Worm (Caenorhabditis elegans) whole organism, young adult: ENCODE results near the gene Y51A2A.12.

Experiments used
- B0336.3 ChIP-seq: fragments of 200-800 bp; sonication (Bioruptor generic); IDR thresholded peaks from 2 replicates; pipeline ENCODE4 v1.3.6; 2022; ENCODE audit warnings: missing genetic modification characterization, missing compliant biosample characterization
- D2030.7 ChIP-seq: fragments of 200-800 bp; sonication (Bioruptor generic); IDR thresholded peaks from 2 replicates; pipeline ENCODE4 v1.3.6; 2022; ENCODE audit warnings: missing genetic modification reagents, missing genetic modification characterization, missing compliant biosample characterization
- F55B11.4 ChIP-seq: sonication (generic microtip); optimal IDR thresholded peaks from 2 replicates; lab custom pipeline; 2016; ENCODE audit warnings: missing compliant biosample characterization, missing genetic modification characterization, borderline replicate concordance; ENCODE audit not compliant: insufficient read depth
- K11D2.4 ChIP-seq: fragments of 200-800 bp; sonication (Bioruptor generic); IDR thresholded peaks from 2 replicates; pipeline ENCODE4 v1.3.6; 2022; ENCODE audit warnings: missing genetic modification reagents, missing genetic modification characterization, missing compliant biosample characterization
- T07F8.4 ChIP-seq: sonication (generic microtip); optimal IDR thresholded peaks from 2 replicates; lab custom pipeline; 2016; ENCODE audit warnings: mild to moderate bottlenecking, missing genetic modification characterization, moderate library complexity, missing compliant biosample characterization
- Y56A3A.18 ChIP-seq: fragments of 200-800 bp; sonication (Bioruptor generic); IDR thresholded peaks from 2 replicates; pipeline ENCODE4 v1.3.6; 2022; ENCODE audit warnings: missing genetic modification reagents, missing genetic modification characterization, missing compliant biosample characterization
- Y95B8A.8 ChIP-seq: fragments of 200-800 bp; sonication (Bioruptor generic); IDR thresholded peaks from 2 replicates; pipeline ENCODE4 v1.3.6; 2022; ENCODE audit warnings: missing genetic modification reagents, missing genetic modification characterization, missing compliant biosample characterization
- akir-1 ChIP-seq: fragments of 200-800 bp; sonication (Bioruptor generic); optimal IDR thresholded peaks from 2 replicates; lab custom pipeline; 2018; ENCODE audit warnings: mild to moderate bottlenecking, missing genetic modification characterization, moderate library complexity, missing compliant biosample characterization
- athp-1 ChIP-seq: sonication (generic microtip); optimal IDR thresholded peaks from 2 replicates; lab custom pipeline; 2017; ENCODE audit warnings: mild to moderate bottlenecking, missing genetic modification characterization, missing compliant biosample characterization
- attf-3 ChIP-seq: fragments of 200-800 bp; sonication (Bioruptor generic); conservative IDR thresholded peaks from 2 replicates; pipeline ENCODE4 v1.3.6; 2022; ENCODE audit warnings: missing genetic modification reagents, missing genetic modification characterization, missing compliant biosample characterization
- ccch-3 ChIP-seq: fragments of 200-800 bp; sonication (Bioruptor generic); optimal IDR thresholded peaks from 2 replicates; lab custom pipeline; 2018; ENCODE audit warnings: mild to moderate bottlenecking, missing genetic modification characterization, missing compliant biosample characterization
- cebp-1 ChIP-seq, 2 experiments: fragments of 200-800 bp in 1 of 2; sonication (Bioruptor generic) in 1 of 2; sonication (generic microtip) in 1 of 2; IDR thresholded peaks in 1 of 2; optimal IDR thresholded peaks in 1 of 2; 2 replicates each; pipeline versions ENCODE4 v1.3.6 to Lab custom; 2017 to 2022; ENCODE audit warnings: missing compliant biosample characterization in 2 of 2, missing genetic modification characterization in 2 of 2, mild to moderate bottlenecking in 1 of 2, missing genetic modification reagents in 1 of 2, moderate library complexity in 1 of 2
- ceh-27 ChIP-seq: fragments of 200-800 bp; sonication (Bioruptor generic); optimal IDR thresholded peaks from 2 replicates; lab custom pipeline; 2018; ENCODE audit warnings: mild to moderate bottlenecking, missing genetic modification characterization, moderate library complexity, missing compliant biosample characterization
- ceh-58 ChIP-seq: fragments of 200-800 bp; sonication (Bioruptor generic); IDR thresholded peaks from 2 replicates; pipeline ENCODE4 v1.3.6; 2022; ENCODE audit warnings: missing genetic modification characterization, missing compliant biosample characterization
- dpff-1 ChIP-seq: sonication (generic microtip); optimal IDR thresholded peaks from 2 replicates; lab custom pipeline; 2017; ENCODE audit warnings: mild to moderate bottlenecking, missing genetic modification characterization, missing compliant biosample characterization
- egl-18 ChIP-seq: fragments of 200-800 bp; sonication (Bioruptor generic); IDR thresholded peaks from 2 replicates; pipeline ENCODE4 v1.3.6; 2022; ENCODE audit warnings: missing genetic modification reagents, missing genetic modification characterization, missing compliant biosample characterization
- him-1 ChIP-seq: sonication (generic microtip); optimal IDR thresholded peaks from 2 replicates; lab custom pipeline; 2016; ENCODE audit warnings: missing genotype, missing genetic modification reagents, missing genetic modification characterization, missing compliant biosample characterization
- hlh-26 ChIP-seq: fragments of 200-800 bp; sonication (Bioruptor generic); conservative IDR thresholded peaks from 2 replicates; pipeline ENCODE4 v1.3.6; 2022; ENCODE audit warnings: missing genetic modification reagents, missing genetic modification characterization, missing compliant biosample characterization
- hmg-20 ChIP-seq: fragments of 200-800 bp; sonication (Bioruptor generic); IDR thresholded peaks from 2 replicates; pipeline ENCODE4 v1.3.6; 2022; ENCODE audit warnings: missing genetic modification reagents, missing genetic modification characterization, missing compliant biosample characterization
- lag-1 ChIP-seq: fragments of 200-800 bp; sonication (Bioruptor generic); IDR thresholded peaks from 2 replicates; pipeline ENCODE4 v1.3.6; 2022; ENCODE audit warnings: missing genetic modification reagents, missing genetic modification characterization, missing compliant biosample characterization
- let-607 ChIP-seq, 2 experiments: fragments of 200-800 bp in 1 of 2; sonication (Bioruptor generic) in 1 of 2; sonication (generic microtip) in 1 of 2; optimal IDR thresholded peaks; 2 replicates each; lab custom pipeline; 2016 to 2018; ENCODE audit warnings: mild to moderate bottlenecking in 2 of 2, missing compliant biosample characterization in 2 of 2, missing genetic modification characterization in 2 of 2, moderate library complexity in 2 of 2, missing genotype in 1 of 2
- lin-35 ChIP-seq, 3 experiments: fragments of 150-350 bp in 2 of 3; sonication (generic microtip) in 1 of 3; optimal IDR thresholded peaks; 2 replicates each; lab custom pipeline; 2014 to 2018; ENCODE audit warnings: missing biosample characterization in 3 of 3, missing genetic modification characterization in 3 of 3, missing genetic modification reagents in 3 of 3
- lin-40 ChIP-seq: sonication (generic microtip); optimal IDR thresholded peaks from 2 replicates; lab custom pipeline; 2016; ENCODE audit warnings: missing genetic modification characterization, mild to moderate bottlenecking, missing compliant biosample characterization, missing genotype, missing genetic modification reagents
- lir-1 ChIP-seq: fragments of 200-800 bp; sonication (Bioruptor generic); conservative IDR thresholded peaks from 2 replicates; pipeline ENCODE4 v1.3.6; 2022; ENCODE audit warnings: missing genetic modification reagents, missing genetic modification characterization, missing compliant biosample characterization
- madf-6 ChIP-seq: fragments of 200-800 bp; sonication (Bioruptor generic); IDR thresholded peaks from 2 replicates; pipeline ENCODE4 v1.3.6; 2022; ENCODE audit warnings: missing genetic modification reagents, missing genetic modification characterization, missing compliant biosample characterization
- mes-4 ChIP-seq: sonication (generic microtip); optimal IDR thresholded peaks from 2 replicates; lab custom pipeline; 2016; ENCODE audit warnings: missing genotype, missing genetic modification characterization, missing compliant biosample characterization
- mxl-1 ChIP-seq: sonication (generic microtip); optimal IDR thresholded peaks from 2 replicates; lab custom pipeline; 2016; ENCODE audit warnings: missing genetic modification characterization, missing compliant biosample characterization
- nhr-120 ChIP-seq: fragments of 200-800 bp; sonication (Bioruptor generic); IDR thresholded peaks from 2 replicates; pipeline ENCODE4 v1.3.6; 2022; ENCODE audit warnings: missing genetic modification characterization, missing compliant biosample characterization
- nhr-179 ChIP-seq: sonication (generic microtip); optimal IDR thresholded peaks from 2 replicates; lab custom pipeline; 2016; ENCODE audit warnings: mild to moderate bottlenecking, missing genetic modification characterization, missing compliant biosample characterization
- nhr-27 ChIP-seq: fragments of 200-800 bp; sonication (Bioruptor generic); optimal IDR thresholded peaks from 2 replicates; lab custom pipeline; 2018; ENCODE audit warnings: mild to moderate bottlenecking, missing genetic modification characterization, moderate library complexity, missing compliant biosample characterization
- nhr-90 ChIP-seq: sonication (generic microtip); optimal IDR thresholded peaks from 2 replicates; lab custom pipeline; 2016; ENCODE audit warnings: missing genotype, mild to moderate bottlenecking, missing genetic modification characterization, missing compliant biosample characterization
- pha-4 ChIP-seq: fragments of 150-350 bp; sonication (generic microtip); optimal IDR thresholded peaks from 2 replicates; lab custom pipeline; 2014; ENCODE audit warnings: missing biosample characterization, missing genetic modification reagents, missing genetic modification characterization
- rcor-1 ChIP-seq: fragments of 200-800 bp; sonication (Bioruptor generic); IDR thresholded peaks from 2 replicates; pipeline ENCODE4 v1.3.6; 2022; ENCODE audit warnings: missing genetic modification reagents, missing genetic modification characterization, missing compliant biosample characterization
- rpc-1 ChIP-seq, 2 experiments: fragments of 150-350 bp in 1 of 2; sonication (generic microtip) in 1 of 2; optimal IDR thresholded peaks; 2 replicates each; lab custom pipeline; 2014 to 2018; ENCODE audit warnings: missing biosample characterization in 1 of 2, missing genetic modification characterization in 1 of 2, missing genetic modification reagents in 1 of 2, missing genotype in 1 of 2
- sea-2 ChIP-seq: fragments of 200-800 bp; sonication (Bioruptor generic); IDR thresholded peaks from 2 replicates; pipeline ENCODE4 v1.3.6; 2022; ENCODE audit warnings: missing genetic modification characterization, missing compliant biosample characterization
- snpc-1.1 ChIP-seq: sonication (generic microtip); optimal IDR thresholded peaks from 2 replicates; lab custom pipeline; 2017; ENCODE audit warnings: missing genetic modification characterization, mild to moderate bottlenecking, missing compliant biosample characterization, antibody characterized with exemption, moderate library complexity, missing genotype, missing genetic modification reagents; ENCODE audit not compliant: insufficient read depth
- snpc-3.4 ChIP-seq: sonication (generic microtip); optimal IDR thresholded peaks from 2 replicates; lab custom pipeline; 2017; ENCODE audit warnings: missing genetic modification characterization, mild to moderate bottlenecking, missing compliant biosample characterization, antibody characterized with exemption, moderate library complexity, missing genotype, missing genetic modification reagents
- snpc-4 ChIP-seq, 5 experiments: fragments of 150-350 bp in 1 of 5; sonication (generic microtip) in 4 of 5; optimal IDR thresholded peaks; 2 replicates each; lab custom pipeline; 2014 to 2018; ENCODE audit warnings: missing genetic modification characterization in 5 of 5, missing biosample characterization in 3 of 5, antibody characterized with exemption in 2 of 5, mild to moderate bottlenecking in 2 of 5, missing compliant biosample characterization in 2 of 5, missing genotype in 2 of 5, moderate library complexity in 2 of 5, missing genetic modification reagents in 1 of 5
- tbp1 ChIP-seq: fragments of 200-800 bp; sonication (Bioruptor generic); optimal IDR thresholded peaks from 2 replicates; lab custom pipeline; 2018; ENCODE audit warnings: mild to moderate bottlenecking, missing genetic modification characterization, missing compliant biosample characterization

Y51A2A.12 gene

DNA sequence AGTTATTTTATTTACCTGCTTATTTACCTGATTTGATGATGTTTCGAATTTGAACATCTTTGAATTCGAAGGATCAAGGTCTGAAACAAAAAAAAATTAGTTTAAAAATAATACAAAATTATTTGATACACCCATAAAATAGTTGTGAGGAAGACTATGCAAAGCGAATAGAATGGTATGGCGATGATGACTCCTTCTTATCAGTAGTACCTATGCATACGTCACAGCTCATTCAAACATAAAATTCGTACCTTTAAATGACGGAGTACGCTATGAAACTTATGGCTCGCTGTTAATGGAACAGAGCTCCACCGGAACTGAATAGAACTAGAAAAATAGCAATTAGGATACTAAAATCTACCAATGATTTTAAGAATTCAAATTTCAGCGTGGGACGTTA is 40.2 kb upstream of the Y51A2A.12 start, which contains the start of gene R10E8.1:
Gene R10E8.1 (minus strand): TSS at position 178 of the 400 bp plus-strand sequence.
- TF ChIP-seq F55B11.4 (tag; lab: Kevin White, UChicago) (no peak), lin-35 (GFP tag; optimal IDR thresholded peaks at IDR 0.05; lab: Kevin White, UChicago) (no peak), mxl-1 (tag; lab: Kevin White, UChicago) (no peak), athp-1 (tag; lab: Kevin White, UChicago) (no peak), let-607 (tag; optimal IDR thresholded peaks at IDR 0.05; lab: Kevin White, UChicago) (no peak), pha-4 (tag; lab: Kevin White, UChicago) (no peak), him-1 (no peak), hlh-26 (no peak), ccch-3 (no peak)
- TF ChIP-seq, all 124 proteins: peak for 0

DNA sequence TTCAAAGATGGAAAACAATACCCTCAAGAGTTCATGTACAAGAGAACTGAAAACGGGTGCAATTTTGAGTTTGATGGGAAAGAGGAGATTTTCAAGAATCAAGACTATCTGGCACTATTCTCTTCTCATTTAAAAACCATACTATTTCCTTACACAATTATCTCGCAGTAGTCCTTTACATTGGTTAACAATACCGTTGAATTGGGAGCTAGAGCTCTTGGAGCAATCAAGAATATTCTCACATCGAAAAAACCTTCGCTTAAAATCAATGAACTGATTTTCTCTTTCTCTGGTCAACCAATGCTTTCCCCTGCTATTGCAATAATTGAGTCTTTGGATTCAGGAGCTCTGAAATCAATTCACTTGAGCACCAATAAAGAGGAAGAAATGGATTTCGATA is 38.9 kb upstream of the Y51A2A.12 start, which contains the start of gene R10E8.2:
Gene R10E8.2 (plus strand): TSS at position 301 of the 400 bp plus-strand sequence.
- TF ChIP-seq ceh-27: no peak
- TF ChIP-seq egl-18 (GFP tag; lab: Robert Waterston, UW): no peak
- TF ChIP-seq nhr-179: no peak
- no peak for TF ChIP-seq nhr-27 (tag; lab: Kevin White, UChicago)
- TF ChIP-seq lin-40 (tag; lab: Kevin White, UChicago): no peak
- TF ChIP-seq nhr-120 (GFP tag; lab: Robert Waterston, UW): no peak

DNA sequence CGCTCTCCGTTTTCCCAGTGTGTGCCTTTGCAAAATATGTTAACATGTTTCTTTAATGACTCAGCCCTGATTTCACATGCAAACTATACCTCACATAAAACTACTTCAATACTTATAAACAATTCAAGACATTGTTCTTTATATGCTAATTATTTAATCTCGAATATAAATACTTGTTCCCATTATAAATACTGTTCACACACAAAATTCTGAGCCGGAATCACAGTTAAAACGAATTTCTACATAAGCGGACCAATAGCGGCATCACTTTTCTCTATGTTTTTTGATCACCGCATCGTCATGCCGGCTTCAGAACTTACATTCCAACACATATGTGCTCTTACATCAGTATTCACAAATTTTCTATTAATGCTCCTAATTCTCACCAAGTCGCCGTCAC is 37.9 kb upstream of the Y51A2A.12 start, which contains the start of gene R10E8.5:
Gene R10E8.5 (plus strand): TSS at position 301 of the 400 bp plus-strand sequence.
- TF ChIP-seq cebp-1 (GFP tag; IDR thresholded peaks at IDR 0.05; lab: Robert Waterston, UW) (no peak), cebp-1 (tag; optimal IDR thresholded peaks at IDR 0.05; lab: Kevin White, UChicago) (no peak), lir-1 (GFP tag; lab: Robert Waterston, UW) (no peak), ceh-58 (GFP tag; lab: Robert Waterston, UW) (no peak), snpc-4 (GFP tag; optimal IDR thresholded peaks at IDR 0.05; lab: Kevin White, UChicago) (no peak), snpc-4 (tag; optimal IDR thresholded peaks at IDR 0.05; lab: Kevin White, UChicago) (no peak), nhr-90 (no peak), snpc-3.4 (tag; lab: Kevin White, UChicago) (no peak), mes-4 (tag; lab: Kevin White, UChicago) (no peak), pha-4 (tag; lab: Kevin White, UChicago) (no peak), Y95B8A.8 (GFP tag; lab: Robert Waterston, UW) (no peak), madf-6 (no peak), rpc-1 (optimal IDR thresholded peaks at IDR 0.05; lab: Kevin White, UChicago) (no peak), rpc-1 (tag; optimal IDR thresholded peaks at IDR 0.05; lab: Kevin White, UChicago) (no peak), egl-18 (GFP tag; lab: Robert Waterston, UW) (no peak), rcor-1 (no peak), akir-1 (no peak), dpff-1 (tag; lab: Kevin White, UChicago) (no peak), nhr-120 (GFP tag; lab: Robert Waterston, UW) (no peak), T07F8.4 (tag; lab: Kevin White, UChicago) (no peak)

DNA sequence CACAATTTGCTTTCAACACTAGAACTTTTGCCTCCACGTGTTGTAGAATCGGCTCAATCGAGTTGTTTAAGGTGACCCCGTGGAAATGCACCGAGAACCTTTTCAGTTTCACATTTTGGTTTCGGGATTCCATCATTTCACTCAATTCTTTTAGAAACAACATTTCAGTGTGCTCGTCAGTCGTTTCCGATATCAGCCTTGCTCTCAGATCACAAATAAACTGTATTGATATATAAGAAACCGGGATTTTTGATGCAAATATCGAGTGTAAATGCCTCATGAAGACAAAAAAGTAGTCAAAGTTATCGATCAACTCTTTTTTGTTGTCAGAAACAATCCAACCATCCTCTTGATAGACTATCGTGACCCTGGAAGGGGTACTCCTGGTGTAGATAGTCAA is 26.9 kb upstream of the Y51A2A.12 start:
- TF ChIP-seq lag-1 (GFP tag; lab: Robert Waterston, UW) (no peak), snpc-1.1 (no peak), attf-3 (GFP tag; lab: Robert Waterston, UW) (no peak), T07F8.4 (tag; lab: Kevin White, UChicago) (no peak), sea-2 (GFP tag; lab: Robert Waterston, UW) (no peak), K11D2.4 (GFP tag; lab: Robert Waterston, UW) (no peak), tbp1 (GFP tag; lab: Kevin White, UChicago) (no peak), ceh-27 (no peak), Y56A3A.18 (GFP tag; lab: Robert Waterston, UW) (no peak), hmg-20 (no peak), D2030.7 (GFP tag; lab: Robert Waterston, UW) (no peak), lir-1 (GFP tag; lab: Robert Waterston, UW) (no peak), B0336.3 (GFP tag; lab: Robert Waterston, UW) (no peak)
